Worm (Caenorhabditis elegans): Measurements from ENCODE around the gene fbxc-31.

fbxc-31 gene

ce11 chrII:911680-912079 is at the start of gene fbxc-31:
Gene fbxc-31 (plus strand): TSS chrII:911980.
- TF ChIP-seq F57A8.1 (GFP tag; optimal IDR thresholded peaks at IDR 0.05): no peak
- TF ChIP-seq hmg-20 (GFP tag; IDR thresholded peaks at IDR 0.05): no peak
- no peak for TF ChIP-seq nhr-27 (tag; optimal IDR thresholded peaks at IDR 0.05)
- no peak for TF ChIP-seq lsy-27 (tag; optimal IDR thresholded peaks at IDR 0.05; ENCODE audit: borderline replicate concordance, insufficient read depth)
- no peak for TF ChIP-seq hmg-1.2 (GFP tag; IDR thresholded peaks at IDR 0.05)
- TF ChIP-seq sptf-2 (GFP tag; optimal IDR thresholded peaks at IDR 0.05): no peak
- no peak for TF ChIP-seq ceh-91 (GFP tag; IDR thresholded peaks at IDR 0.05)
- TF ChIP-seq mes-4 (tag; optimal IDR thresholded peaks at IDR 0.05): no peak
- no peak for TF ChIP-seq ztf-26 (tag; optimal IDR thresholded peaks at IDR 0.05)
- no peak for TF ChIP-seq Y79H2A.3 (GFP tag; conservative IDR thresholded peaks at IDR 0.05)
- TF ChIP-seq tbp1 (GFP tag; optimal IDR thresholded peaks at IDR 0.05): no peak
- no peak for TF ChIP-seq aptf-2 (GFP tag; conservative IDR thresholded peaks at IDR 0.05)
- TF ChIP-seq madf-10 (tag; optimal IDR thresholded peaks at IDR 0.05): no peak
- no peak for TF ChIP-seq egrh-3 (GFP tag; IDR thresholded peaks at IDR 0.05)
- no peak for TF ChIP-seq xnd-1 (tag; optimal IDR thresholded peaks at IDR 0.05)
- TF ChIP-seq nfyb-1 (GFP tag; IDR thresholded peaks at IDR 0.05): no peak
- no peak for TF ChIP-seq F39B2.1 (GFP tag; IDR thresholded peaks at IDR 0.05)
- TF ChIP-seq F10E7.11 (tag; optimal IDR thresholded peaks at IDR 0.05): no peak
- no peak for TF ChIP-seq dpl-1 (GFP tag; optimal IDR thresholded peaks at IDR 0.05)

ce11 chrII:866801-867200 is 45.0 kb upstream of the fbxc-31 start, which contains the start of gene Y46B2A.3:
Gene Y46B2A.3 (minus strand): TSS chrII:866901.
- TF ChIP-seq zim-3 (tag; optimal IDR thresholded peaks at IDR 0.05) (no peak), B0019.2 (GFP tag; conservative IDR thresholded peaks at IDR 0.05) (no peak), Y53F4B.3 (GFP tag; IDR thresholded peaks at IDR 0.05) (no peak), bed-1 (GFP tag; IDR thresholded peaks at IDR 0.05) (no peak), lir-1 (GFP tag; conservative IDR thresholded peaks at IDR 0.05) (no peak), nhr-27 (tag; optimal IDR thresholded peaks at IDR 0.05) (no peak), Y53G8AR.9 (GFP tag; conservative IDR thresholded peaks at IDR 0.05) (no peak), F33H1.4 (GFP tag; IDR thresholded peaks at IDR 0.05) (no peak), dpff-1 (tag; optimal IDR thresholded peaks at IDR 0.05) (no peak), madf-3 (GFP tag; IDR thresholded peaks at IDR 0.05) (no peak), atf-7 (tag; optimal IDR thresholded peaks at IDR 0.05) (no peak), let-526 (GFP tag; IDR thresholded peaks at IDR 0.05) (no peak), hmg-20 (GFP tag; IDR thresholded peaks at IDR 0.05) (no peak), madf-10 (tag; optimal IDR thresholded peaks at IDR 0.05) (no peak), attf-5 (GFP tag; optimal IDR thresholded peaks at IDR 0.05) (no peak), mes-4 (tag; optimal IDR thresholded peaks at IDR 0.05) (no peak), xnd-1 (tag; optimal IDR thresholded peaks at IDR 0.05) (no peak), pbrm-1 (GFP tag; IDR thresholded peaks at IDR 0.05) (no peak), egl-44 (GFP tag; IDR thresholded peaks at IDR 0.05) (no peak), K12H6.12 (tag; optimal IDR thresholded peaks at IDR 0.05) (no peak)

- TF ChIP-seq lsy-27 (tag; optimal IDR thresholded peaks at IDR 0.05; ENCODE audit: borderline replicate concordance, insufficient read depth): no peak
- TF ChIP-seq zim-3 (tag; optimal IDR thresholded peaks at IDR 0.05): no peak
- TF ChIP-seq hmg-20 (GFP tag; IDR thresholded peaks at IDR 0.05): no peak
- no peak for TF ChIP-seq ztf-3 (GFP tag; optimal IDR thresholded peaks at IDR 0.05)
- no peak for TF ChIP-seq tbx-9 (tag; optimal IDR thresholded peaks at IDR 0.05; ENCODE audit: borderline replicate concordance)
- no peak for TF ChIP-seq F22D6.2 (tag; optimal IDR thresholded peaks at IDR 0.05)
- no peak for TF ChIP-seq let-526 (GFP tag; IDR thresholded peaks at IDR 0.05)
- no peak for TF ChIP-seq B0035.1 (tag; optimal IDR thresholded peaks at IDR 0.05)
- no peak for TF ChIP-seq aptf-3 (GFP tag; IDR thresholded peaks at IDR 0.05)
- no peak for TF ChIP-seq F39B2.1 (GFP tag; IDR thresholded peaks at IDR 0.05)
- no peak for TF ChIP-seq F33H1.4 (GFP tag; IDR thresholded peaks at IDR 0.05)
Observed at ce11 chrII:868240-868864, 43.4 kb upstream of the fbxc-31 start, which contains the start of gene fbxc-51. Gene fbxc-51 (plus strand): TSS chrII:868814.

Data from whole organism, young adult.